Worm (Caenorhabditis elegans) whole organism, L4 larva: ENCODE results near the gene nhr-282.
"Not testable (repeated sequence)": the region's sequence is repeated elsewhere in the genome, so short reads cannot be mapped to it uniquely, and the experiment has no call there.

Experiments
- D1046.2 ChIP-seq: fragments of 200-800 bp; sonication (Bioruptor generic); IDR thresholded peaks from 2 replicates; pipeline ENCODE4 v1.3.6; 2022; ENCODE audit warnings: missing genetic modification characterization, missing compliant biosample characterization
- F44E2.7 ChIP-seq: fragments of 200-800 bp; sonication (Bioruptor generic); IDR thresholded peaks from 2 replicates; pipeline ENCODE4 v2.1.2; 2022; ENCODE audit warnings: missing genetic modification characterization, missing compliant biosample characterization
- F49E8.2 ChIP-seq: sonication (generic microtip); optimal IDR thresholded peaks from 2 replicates; lab custom pipeline; 2016; ENCODE audit warnings: missing compliant biosample characterization, mild to moderate bottlenecking, missing genetic modification characterization, borderline replicate concordance
- aha-1 ChIP-seq: fragments of 150-350 bp; peaks from one replicate; lab custom pipeline; 2014; ENCODE audit warnings: missing biosample characterization, missing genetic modification characterization
- attf-4 ChIP-seq: sonication (generic microtip); optimal IDR thresholded peaks from 3 replicates; lab custom pipeline; 2017; ENCODE audit warnings: missing biosample characterization, missing genetic modification characterization
- ces-1 ChIP-seq: fragments of 150-350 bp; sonication (generic microtip); optimal IDR thresholded peaks from 4 replicates; lab custom pipeline; 2014; ENCODE audit warnings: missing biosample characterization, missing genetic modification reagents, missing genetic modification characterization
- daf-16 ChIP-seq, 3 experiments: sonication (generic microtip); optimal IDR thresholded peaks; 2 replicates each; lab custom pipeline; 2016 to 2017; ENCODE audit warnings: missing genetic modification characterization in 3 of 3, missing genetic modification reagents in 3 of 3, mild to moderate bottlenecking in 2 of 3, missing compliant biosample characterization in 2 of 3, missing biosample characterization in 1 of 3, moderate library complexity in 1 of 3
- dmd-9 ChIP-seq: fragments of 200-800 bp; sonication (Bioruptor generic); IDR thresholded peaks from 2 replicates; pipeline ENCODE4 v1.3.6; 2022; ENCODE audit warnings: missing genetic modification reagents, missing genetic modification characterization, missing compliant biosample characterization
- dve-1 ChIP-seq: sonication (generic microtip); optimal IDR thresholded peaks from 2 replicates; lab custom pipeline; 2017; ENCODE audit warnings: antibody characterized with exemption, mild to moderate bottlenecking, missing genetic modification characterization, missing compliant biosample characterization; ENCODE audit not compliant: insufficient read depth
- fkh-10 ChIP-seq: fragments of 150-350 bp; optimal IDR thresholded peaks from 2 replicates; lab custom pipeline; 2014; ENCODE audit warnings: missing biosample characterization, missing genetic modification reagents, missing genetic modification characterization
- hlh-30 ChIP-seq: sonication (generic microtip); optimal IDR thresholded peaks from 2 replicates; lab custom pipeline; 2017; ENCODE audit warnings: antibody characterized with exemption, mild to moderate bottlenecking, missing genetic modification characterization, missing compliant biosample characterization; ENCODE audit not compliant: insufficient read depth
- jun-1 ChIP-seq: fragments of 150-350 bp; optimal IDR thresholded peaks from 2 replicates; lab custom pipeline; 2014; ENCODE audit warnings: missing biosample characterization, missing genetic modification reagents, missing genetic modification characterization
- lin-15B ChIP-seq: fragments of 150-350 bp; sonication (generic microtip); optimal IDR thresholded peaks from 3 replicates; lab custom pipeline; 2014; ENCODE audit warnings: missing biosample characterization, missing genetic modification characterization
- lin-29 ChIP-seq: fragments of 200-800 bp; sonication (Bioruptor generic); IDR thresholded peaks from 2 replicates; pipeline ENCODE4 v1.3.6; 2022; ENCODE audit warnings: missing genetic modification reagents, missing genetic modification characterization, missing compliant biosample characterization
- lin-39 ChIP-seq: fragments of 150-350 bp; optimal IDR thresholded peaks from 2 replicates; lab custom pipeline; 2014; ENCODE audit warnings: missing biosample characterization, missing genetic modification reagents, missing genetic modification characterization
- madf-5 ChIP-seq, 2 experiments: fragments of 200-800 bp; sonication (Bioruptor generic); IDR thresholded peaks; 2 replicates each; pipeline ENCODE4 v1.3.6; 2022; ENCODE audit warnings: missing compliant biosample characterization in 2 of 2, missing genetic modification characterization in 2 of 2
- mxl-3 ChIP-seq: fragments of 200-800 bp; sonication (Bioruptor generic); optimal IDR thresholded peaks from 2 replicates; lab custom pipeline; 2018; ENCODE audit warnings: mild to moderate bottlenecking, missing genetic modification characterization, missing compliant biosample characterization
- nhr-102 ChIP-seq: sonication (generic microtip); optimal IDR thresholded peaks from 2 replicates; lab custom pipeline; 2016; ENCODE audit warnings: mild to moderate bottlenecking, missing genetic modification characterization, moderate library complexity, missing compliant biosample characterization
- nhr-28 ChIP-seq: fragments of 150-350 bp; optimal IDR thresholded peaks from 2 replicates; lab custom pipeline; 2014; ENCODE audit warnings: missing biosample characterization, missing genetic modification characterization
- nhr-6 ChIP-seq: fragments of 150-350 bp; optimal IDR thresholded peaks from 2 replicates; lab custom pipeline; 2014; ENCODE audit warnings: missing biosample characterization, missing genetic modification characterization
- sdz-12 ChIP-seq: fragments of 200-800 bp; sonication (Bioruptor generic); optimal IDR thresholded peaks from 2 replicates; lab custom pipeline; 2018; ENCODE audit warnings: mild to moderate bottlenecking, missing genetic modification characterization, missing compliant biosample characterization
- spr-1 ChIP-seq: sonication (generic microtip); optimal IDR thresholded peaks from 2 replicates; lab custom pipeline; 2016; ENCODE audit warnings: mild to moderate bottlenecking, missing genetic modification characterization, missing compliant biosample characterization
- tag-97 ChIP-seq: fragments of 200-800 bp; sonication (Bioruptor generic); IDR thresholded peaks from 2 replicates; pipeline ENCODE4 v1.3.6; 2022; ENCODE audit warnings: missing genetic modification characterization, missing compliant biosample characterization
- unc-62 ChIP-seq, 3 experiments: fragments of 150-350 bp in 1 of 3; sonication (generic microtip); optimal IDR thresholded peaks in 2 of 3; peaks in 1 of 3; 1 replicate in 1 of 3; 2 replicates in 2 of 3; lab custom pipeline; 2014 to 2017; ENCODE audit warnings: missing biosample characterization in 3 of 3, missing genetic modification characterization in 3 of 3, missing genetic modification reagents in 3 of 3, missing genotype in 1 of 3
- zip-11 ChIP-seq: fragments of 200-800 bp; sonication (Bioruptor generic); IDR thresholded peaks from 2 replicates; pipeline ENCODE4 v1.3.6; 2022; ENCODE audit warnings: missing genetic modification characterization, missing compliant biosample characterization

Gene nhr-282

ce11 chrV:15792409-15792808 is 19.7 kb upstream of the nhr-282 start, which contains the start of gene T26E4.4:
Gene T26E4.4, minus strand, starts transcription at chrV:15792509.
- TF ChIP-seq aha-1 (tag; lab: Kevin White, UChicago), result peak; percentile 12
- no peak for TF ChIP-seq zip-11 (GFP tag; lab: Robert Waterston, UW)
- TF ChIP-seq, all 104 proteins: peak for 1

DNA sequence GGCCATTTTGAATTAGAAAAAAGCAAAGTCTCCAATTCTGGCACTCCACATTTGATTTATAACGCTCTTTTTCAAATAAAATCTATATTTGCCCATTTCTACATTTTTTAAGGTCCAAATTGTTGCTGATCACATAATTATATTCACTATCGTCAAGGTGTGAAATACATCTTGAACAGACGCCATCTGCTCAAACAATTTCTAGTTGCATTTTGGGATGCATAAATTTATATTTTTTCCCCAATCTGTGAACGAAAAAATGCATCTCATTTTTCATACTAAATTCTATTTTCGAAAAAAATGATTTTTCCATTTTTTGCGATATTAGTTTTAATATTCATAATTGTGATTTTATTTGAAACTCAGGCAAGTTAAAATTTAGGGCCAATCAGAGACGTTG is 18.8 kb upstream of the nhr-282 start, which contains the start of gene T26E4.7:
T26E4.7 (plus strand) TSS at position 301 of the 400 bp plus-strand sequence.
- TF ChIP-seq jun-1 (no peak), mxl-3 (GFP tag; lab: Kevin White, UChicago) (no peak), nhr-102 (no peak), nhr-28 (tag; lab: Kevin White, UChicago) (no peak), fkh-10 (GFP tag; lab: Kevin White, UChicago) (no peak), D1046.2 (GFP tag; lab: Robert Waterston, UW) (no peak), F44E2.7 (GFP tag; lab: Robert Waterston, UW) (no peak), sdz-12 (GFP tag; lab: Kevin White, UChicago) (no peak), lin-29 (no peak), F49E8.2 (no peak)

DNA sequence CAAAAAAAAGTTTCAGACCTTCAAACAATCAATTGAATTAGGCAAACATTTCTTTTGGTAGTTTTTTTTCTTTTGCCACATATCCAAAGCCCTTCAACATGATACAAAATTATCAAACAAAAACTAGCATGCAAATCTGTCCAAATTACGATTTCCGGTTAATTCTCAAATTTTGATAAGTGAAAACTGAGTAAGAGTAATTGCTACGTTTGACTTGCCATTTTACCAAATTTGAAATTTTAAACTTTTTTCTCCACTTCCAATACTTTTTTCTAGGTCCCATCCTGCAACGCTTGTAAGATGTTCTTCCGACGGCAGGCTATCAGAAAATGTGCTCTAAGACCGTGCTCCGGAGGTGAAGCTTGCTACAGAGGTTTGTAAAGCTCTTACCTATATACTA is 16.0 kb upstream of the nhr-282 start, which contains the start of gene nhr-223:
nhr-223 (plus strand) TSS at position 301 of the 400 bp plus-strand sequence.
- TF ChIP-seq dve-1 (tag; lab: Kevin White, UChicago) (no peak), unc-62 (GFP tag; optimal IDR thresholded peaks at IDR 0.05 in 1 of 2; lab: Kevin White, UChicago) (peak in 1 of 2 experiments; percentile 78), unc-62 (tag; optimal IDR thresholded peaks at IDR 0.05; lab: Kevin White, UChicago) (no peak)

ce11 chrV:15798108-15798507 is 14.0 kb upstream of the nhr-282 start, which contains the start of gene T26E4.10:
Gene T26E4.10, minus strand, starts transcription at chrV:15798208.
- peak in 1 of 2 experiments; percentile 49 for TF ChIP-seq unc-62 (GFP tag; optimal IDR thresholded peaks at IDR 0.05 in 1 of 2; lab: Kevin White, UChicago)
- TF ChIP-seq unc-62 (tag; optimal IDR thresholded peaks at IDR 0.05; lab: Kevin White, UChicago), result no peak
- no peak for TF ChIP-seq spr-1
- TF ChIP-seq, all 104 proteins: peak for 1

- TF ChIP-seq spr-1; lin-39 (tag; lab: Kevin White, UChicago); tag-97 (GFP tag; lab: Robert Waterston, UW): not testable (repeated sequence)
These were observed 9.5 kb upstream of the nhr-282 start, which contains the start of gene T26E4.9 for ce11 chrV:15802623-15803022. Gene T26E4.9, minus strand, starts transcription at chrV:15802723.

DNA sequence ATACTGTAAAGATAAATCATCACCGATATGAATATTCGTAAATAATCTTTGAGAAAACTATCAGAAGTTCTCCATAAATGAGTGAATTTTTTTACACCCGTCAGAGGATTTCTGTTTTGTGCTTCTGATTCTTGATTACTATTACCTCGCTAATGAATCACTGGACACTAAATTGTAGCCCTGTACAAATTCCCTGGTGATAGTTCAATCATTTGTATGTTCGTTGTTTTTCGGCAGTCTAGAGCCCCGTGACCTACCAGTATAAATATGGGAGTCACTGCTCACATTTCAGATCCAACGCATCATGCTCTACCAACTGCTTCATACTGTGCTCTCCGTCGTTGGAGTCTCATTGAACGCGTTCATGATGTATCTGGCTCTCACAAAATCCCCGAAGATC is 9.0 kb upstream of the nhr-282 start, which contains the start of gene srd-27:
srd-27 (plus strand) TSS at position 301 of the 400 bp plus-strand sequence.
- TF ChIP-seq dmd-9; ces-1 (GFP tag; lab: Kevin White, UChicago); hlh-30 (tag; lab: Kevin White, UChicago): not testable (repeated sequence)

- not testable (repeated sequence) for TF ChIP-seq attf-4; nhr-6 (tag; lab: Kevin White, UChicago); jun-1
These were observed 8.3 kb upstream of the nhr-282 start, which contains the start of gene T26E4.18 for ce11 chrV:15803748-15804147. Gene T26E4.18, minus strand, starts transcription at chrV:15803848.

ce11 chrV:15807420-15807819 is 4.7 kb upstream of the nhr-282 start, which contains the start of gene srsx-38:
Gene srsx-38, minus strand, starts transcription at chrV:15807520.
- not testable (repeated sequence) for TF ChIP-seq madf-5 (GFP tag; IDR thresholded peaks at IDR 0.05; lab: Robert Waterston, UW); lin-15B (tag; lab: Kevin White, UChicago); daf-16 (GFP tag; optimal IDR thresholded peaks at IDR 0.05; lab: Kevin White, UChicago); daf-16 (tag; optimal IDR thresholded peaks at IDR 0.05; lab: Kevin White, UChicago)
